Fruit fly (Drosophila melanogaster) whole organism, adult: ENCODE data around the gene Cda5.

Source experiments
- CG11617 ChIP-seq: fragments of 200-800 bp; sonication (Bioruptor generic); optimal IDR thresholded peaks from 2 replicates; lab custom pipeline; 2017; ENCODE audit warnings: mild to moderate bottlenecking, missing biosample characterization, missing genetic modification reagents, missing genetic modification characterization
- CG12768 ChIP-seq: fragments of 200-800 bp; sonication (Bioruptor generic); optimal IDR thresholded peaks from 2 replicates; lab custom pipeline; 2017; ENCODE audit warnings: missing biosample characterization, missing genetic modification characterization, mild to moderate bottlenecking, moderate library complexity, missing genetic modification reagents
- CG14711 ChIP-seq: fragments of 200-800 bp; sonication (Bioruptor generic); optimal IDR thresholded peaks from 2 replicates; lab custom pipeline; 2018; ENCODE audit warnings: missing biosample characterization, mild to moderate bottlenecking, missing genetic modification characterization, moderate library complexity
- CG1620 ChIP-seq: fragments of 200-800 bp; sonication (Bioruptor generic); optimal IDR thresholded peaks from 2 replicates; lab custom pipeline; 2016; ENCODE audit warnings: missing biosample characterization, missing genetic modification characterization
- CG33017 ChIP-seq: fragments of 200-800 bp; sonication (Bioruptor generic); optimal IDR thresholded peaks from 2 replicates; lab custom pipeline; 2018; ENCODE audit warnings: missing biosample characterization, mild to moderate bottlenecking, missing genetic modification characterization, moderate library complexity
- CG5204 ChIP-seq: fragments of 200-800 bp; sonication (Bioruptor generic); optimal IDR thresholded peaks from 2 replicates; lab custom pipeline; 2016; ENCODE audit warnings: missing biosample characterization, missing genetic modification characterization
- CG7045 ChIP-seq: fragments of 200-800 bp; sonication (Bioruptor generic); optimal IDR thresholded peaks from 2 replicates; lab custom pipeline; 2017; ENCODE audit warnings: missing biosample characterization, mild to moderate bottlenecking, missing genetic modification characterization
- CG7101 ChIP-seq: fragments of 200-800 bp; sonication (Bioruptor generic); optimal IDR thresholded peaks from 2 replicates; lab custom pipeline; 2018; ENCODE audit warnings: missing biosample characterization, mild to moderate bottlenecking, missing genetic modification characterization, moderate library complexity
- Clk ChIP-seq: fragments of 200-800 bp; sonication (Bioruptor generic); optimal IDR thresholded peaks from 2 replicates; lab custom pipeline; 2017; ENCODE audit warnings: missing biosample characterization, missing genetic modification characterization
- Crg-1 ChIP-seq: fragments of 200-800 bp; sonication (Bioruptor generic); optimal IDR thresholded peaks from 2 replicates; lab custom pipeline; 2016; ENCODE audit warnings: missing biosample characterization, missing genetic modification characterization
- Hr96 ChIP-seq: fragments of 200-800 bp; sonication (Bioruptor generic); optimal IDR thresholded peaks from 2 replicates; lab custom pipeline; 2016; ENCODE audit warnings: missing biosample characterization, missing genetic modification characterization
- Mnt ChIP-seq: fragments of 200-800 bp; sonication (Bioruptor generic); optimal IDR thresholded peaks from 2 replicates; lab custom pipeline; 2016; ENCODE audit warnings: missing biosample characterization, mild to moderate bottlenecking, missing genetic modification characterization
- bab1 ChIP-seq: fragments of 200-800 bp; sonication (Bioruptor generic); optimal IDR thresholded peaks from 3 replicates; lab custom pipeline; 2019; ENCODE audit warnings: missing biosample characterization, mild to moderate bottlenecking, missing genetic modification characterization, moderate library complexity
- cic ChIP-seq: fragments of 200-800 bp; sonication (Bioruptor generic); optimal IDR thresholded peaks from 2 replicates; lab custom pipeline; 2017; ENCODE audit warnings: missing biosample characterization, mild to moderate bottlenecking, missing genetic modification characterization, moderate library complexity
- cnc ChIP-seq, 2 experiments: fragments of >200 bp; optimal IDR thresholded peaks; 2 replicates each; lab custom pipeline; 2017
- kay ChIP-seq: fragments of 200-800 bp; sonication (Bioruptor generic); peaks from one replicate; lab custom pipeline; 2016; ENCODE audit warnings: missing biosample characterization, missing genetic modification characterization, borderline replicate concordance
- ovo ChIP-seq: fragments of 200-800 bp; sonication (Bioruptor generic); optimal IDR thresholded peaks from 2 replicates; lab custom pipeline; 2016; ENCODE audit warnings: missing biosample characterization, missing genetic modification characterization
- pad ChIP-seq: fragments of 200-800 bp; sonication (Bioruptor generic); optimal IDR thresholded peaks from 3 replicates; lab custom pipeline; 2017; ENCODE audit warnings: missing biosample characterization, missing genetic modification characterization, mild to moderate bottlenecking, moderate library complexity, missing genetic modification reagents
- tj ChIP-seq: fragments of 200-800 bp; sonication (Bioruptor generic); optimal IDR thresholded peaks from 3 replicates; lab custom pipeline; 2017; ENCODE audit warnings: missing biosample characterization, mild to moderate bottlenecking, missing genetic modification characterization, moderate library complexity
- toe ChIP-seq: fragments of 200-800 bp; sonication (Bioruptor generic); optimal IDR thresholded peaks from 2 replicates; lab custom pipeline; 2016; ENCODE audit warnings: missing biosample characterization, missing genetic modification characterization

The Cda5 gene

DNA sequence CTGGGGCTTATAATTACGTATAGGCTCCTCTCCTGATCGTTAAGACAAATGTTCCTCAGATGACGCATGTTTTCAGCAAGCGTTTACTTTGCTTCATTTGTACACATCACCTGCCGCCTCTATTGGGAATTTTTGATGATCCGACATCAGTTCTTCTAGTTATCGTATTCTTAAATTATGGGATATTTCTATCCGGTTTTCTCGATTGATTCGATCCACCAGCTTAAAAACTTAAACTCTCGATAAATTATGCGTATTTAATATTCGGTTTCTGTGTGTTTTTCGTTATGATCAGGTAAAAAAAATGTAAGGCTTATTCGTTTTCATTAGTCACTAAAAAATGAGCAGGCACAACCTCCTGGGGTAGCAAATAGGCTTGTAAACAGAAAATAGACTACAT is 12.1 kb downstream of the Cda5 start:
- TF ChIP-seq CG5204 (GFP tag; lab: Kevin White, UChicago) (no peak), Clk (GFP tag; lab: Kevin White, UChicago) (no peak), CG12768 (GFP tag; lab: Kevin White, UChicago) (no peak), pad (no peak), Crg-1 (GFP tag; lab: Kevin White, UChicago) (no peak), CG11617 (GFP tag; lab: Kevin White, UChicago) (no peak), CG1620 (GFP tag; lab: Kevin White, UChicago) (no peak), CG7045 (GFP tag; lab: Kevin White, UChicago) (no peak), kay (GFP tag; lab: Kevin White, UChicago) (no peak), tj (GFP tag; lab: Kevin White, UChicago) (no peak), CG33017 (tag; lab: Kevin White, UChicago) (no peak), Mnt (GFP tag; lab: Kevin White, UChicago) (no peak)

DNA sequence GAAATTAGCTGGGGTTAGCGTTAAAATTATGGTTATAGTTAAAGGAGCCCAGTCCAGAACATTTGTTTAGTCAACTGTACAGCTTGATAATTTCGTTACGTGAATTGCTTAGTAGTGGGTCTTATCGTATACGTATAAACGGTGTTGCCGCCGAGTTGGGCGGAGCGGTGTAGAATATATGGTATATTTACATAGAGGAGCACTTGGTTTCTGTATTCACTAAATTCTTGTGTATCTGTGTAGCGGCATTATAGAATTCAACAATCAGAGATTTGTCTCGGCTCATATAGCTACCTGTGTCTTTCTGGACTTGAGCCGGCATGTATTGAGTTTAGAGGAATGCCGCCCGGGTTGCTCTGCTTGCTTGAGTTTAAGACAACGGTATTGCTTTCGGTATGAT is 29.8 kb downstream of the Cda5 start:
- no peak for TF ChIP-seq CG14711 (tag; lab: Kevin White, UChicago)
- TF ChIP-seq Crg-1 (GFP tag; lab: Kevin White, UChicago) = no peak
- no peak for TF ChIP-seq CG12768 (GFP tag; lab: Kevin White, UChicago)
- no peak for TF ChIP-seq Mnt (GFP tag; lab: Kevin White, UChicago)
- TF ChIP-seq CG5204 (GFP tag; lab: Kevin White, UChicago) = no peak
- no peak for TF ChIP-seq bab1 (GFP tag; lab: Kevin White, UChicago)
- no peak for TF ChIP-seq tj (GFP tag; lab: Kevin White, UChicago)
- TF ChIP-seq CG11617 (GFP tag; lab: Kevin White, UChicago) = no peak
- no peak for TF ChIP-seq CG1620 (GFP tag; lab: Kevin White, UChicago)
- no peak for TF ChIP-seq pad
- TF ChIP-seq Clk (GFP tag; lab: Kevin White, UChicago) = no peak
- TF ChIP-seq CG7045 (GFP tag; lab: Kevin White, UChicago) = no peak
- no peak for TF ChIP-seq CG33017 (tag; lab: Kevin White, UChicago)
- no peak for TF ChIP-seq toe (GFP tag; lab: Kevin White, UChicago)
- no peak for TF ChIP-seq CG7101 (tag; lab: Kevin White, UChicago)
- TF ChIP-seq cnc (optimal IDR thresholded peaks at IDR 0.05; lab: Kevin White, UChicago) = no peak
- TF ChIP-seq Hr96 = no peak
- no peak for TF ChIP-seq kay (GFP tag; lab: Kevin White, UChicago)
- no peak for TF ChIP-seq cic (GFP tag; lab: Kevin White, UChicago)
- TF ChIP-seq ovo (GFP tag; lab: Kevin White, UChicago) = no peak

DNA sequence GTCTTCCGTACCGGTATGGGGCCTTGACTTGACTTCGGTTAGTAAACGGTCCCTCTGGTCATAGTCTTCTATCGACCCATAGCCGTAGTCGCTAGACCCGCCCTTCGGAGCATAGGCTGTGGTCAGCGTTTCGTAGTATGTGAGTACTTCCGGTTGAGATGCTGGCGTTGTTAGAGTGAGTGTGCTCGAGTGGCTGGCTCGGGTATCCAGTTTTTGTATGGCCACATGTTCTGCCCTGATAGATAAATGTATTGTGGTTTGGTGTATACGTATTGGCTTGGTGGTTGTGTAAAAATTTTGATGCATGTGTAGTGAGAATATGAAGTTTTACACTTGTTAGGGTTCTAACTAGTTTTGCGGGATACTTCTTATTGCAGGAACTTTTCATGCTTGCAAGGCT is 31.1 kb downstream of the Cda5 start:
- TF ChIP-seq bab1 (GFP tag; lab: Kevin White, UChicago) = no peak
- TF ChIP-seq Clk (GFP tag; lab: Kevin White, UChicago) = no peak
- no peak for TF ChIP-seq CG7045 (GFP tag; lab: Kevin White, UChicago)
- no peak for TF ChIP-seq toe (GFP tag; lab: Kevin White, UChicago)
- TF ChIP-seq cnc (optimal IDR thresholded peaks at IDR 0.05; lab: Kevin White, UChicago) = no peak
- TF ChIP-seq Hr96 = no peak
- no peak for TF ChIP-seq CG7101 (tag; lab: Kevin White, UChicago)
- no peak for TF ChIP-seq CG14711 (tag; lab: Kevin White, UChicago)
- no peak for TF ChIP-seq Mnt (GFP tag; lab: Kevin White, UChicago)
- no peak for TF ChIP-seq CG12768 (GFP tag; lab: Kevin White, UChicago)
- TF ChIP-seq Crg-1 (GFP tag; lab: Kevin White, UChicago) = no peak
- TF ChIP-seq kay (GFP tag; lab: Kevin White, UChicago) = no peak
- no peak for TF ChIP-seq CG1620 (GFP tag; lab: Kevin White, UChicago)
- no peak for TF ChIP-seq CG5204 (GFP tag; lab: Kevin White, UChicago)
- TF ChIP-seq ovo (GFP tag; lab: Kevin White, UChicago) = no peak
- TF ChIP-seq pad = no peak
- TF ChIP-seq tj (GFP tag; lab: Kevin White, UChicago) = no peak

DNA sequence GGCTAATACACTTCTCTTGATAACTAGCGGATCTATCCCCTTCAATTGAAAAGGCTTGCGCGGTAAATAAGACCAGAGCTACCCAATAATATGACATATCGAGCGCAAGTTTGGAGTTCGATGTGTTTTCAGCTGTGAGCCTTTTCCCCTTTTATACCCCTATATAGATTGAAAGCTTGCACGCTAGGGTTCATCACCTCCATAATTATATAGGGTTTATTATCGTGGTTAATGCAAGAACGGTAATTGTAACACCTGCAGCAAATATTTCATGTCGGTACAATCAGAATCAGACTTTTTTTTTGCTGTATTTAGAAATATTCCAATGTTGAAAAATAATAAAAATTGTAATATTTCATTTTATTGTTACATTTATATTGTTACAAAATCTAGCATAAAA is 40.1 kb downstream of the Cda5 start, which contains the start of gene Ir21a:
TSS of gene Ir21a (minus strand) at position 101 of the 400 bp plus-strand sequence.
- TF ChIP-seq kay (GFP tag; lab: Kevin White, UChicago) (peak; percentile 2), CG7045 (GFP tag; lab: Kevin White, UChicago) (no peak), ovo (GFP tag; lab: Kevin White, UChicago) (no peak)

DNA sequence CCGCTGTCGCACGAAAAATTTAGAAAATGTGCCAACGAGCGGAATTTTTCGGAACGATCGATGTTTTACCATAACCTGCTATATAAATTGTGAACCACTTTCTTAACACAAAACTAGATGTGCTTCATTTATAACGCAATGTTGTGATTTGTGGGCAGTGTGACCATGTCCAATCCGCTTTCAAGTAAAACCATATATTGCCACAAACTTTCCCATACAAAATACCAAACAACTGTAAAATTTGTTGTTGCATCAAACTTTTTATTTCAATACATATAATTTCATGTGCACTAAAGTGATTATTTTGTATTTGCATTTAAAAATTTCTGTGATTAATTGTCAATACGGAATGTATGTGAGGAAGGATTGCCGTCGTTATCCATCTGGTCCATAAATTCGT is 43.6 kb downstream of the Cda5 start:
- TF ChIP-seq CG14711 (tag; lab: Kevin White, UChicago) (no peak), pad (no peak), tj (GFP tag; lab: Kevin White, UChicago) (no peak), CG11617 (GFP tag; lab: Kevin White, UChicago) (no peak), CG7101 (tag; lab: Kevin White, UChicago) (no peak), CG12768 (GFP tag; lab: Kevin White, UChicago) (no peak)

DNA sequence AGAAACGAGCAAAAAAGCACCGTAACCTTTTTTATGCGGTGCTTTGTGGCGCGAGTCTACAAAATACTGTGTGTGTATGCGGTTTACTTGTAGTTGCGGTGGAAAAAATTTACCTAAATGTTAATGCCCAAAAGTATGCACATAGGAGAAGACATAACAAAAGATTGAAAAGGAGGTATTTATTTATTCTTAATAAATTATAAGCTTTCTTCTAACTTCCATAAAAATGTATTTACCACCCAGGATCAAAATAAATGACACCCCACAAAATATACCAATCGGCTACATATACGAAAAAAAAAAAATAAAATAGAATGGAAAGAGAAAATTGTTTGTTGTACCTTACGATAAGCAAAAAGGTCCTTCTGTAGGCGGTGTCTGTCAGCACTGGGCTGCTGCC is 48.5 kb downstream of the Cda5 start:
- peak; percentile 63 for TF ChIP-seq pad
- TF ChIP-seq kay (GFP tag; lab: Kevin White, UChicago) = peak; percentile 51

DNA sequence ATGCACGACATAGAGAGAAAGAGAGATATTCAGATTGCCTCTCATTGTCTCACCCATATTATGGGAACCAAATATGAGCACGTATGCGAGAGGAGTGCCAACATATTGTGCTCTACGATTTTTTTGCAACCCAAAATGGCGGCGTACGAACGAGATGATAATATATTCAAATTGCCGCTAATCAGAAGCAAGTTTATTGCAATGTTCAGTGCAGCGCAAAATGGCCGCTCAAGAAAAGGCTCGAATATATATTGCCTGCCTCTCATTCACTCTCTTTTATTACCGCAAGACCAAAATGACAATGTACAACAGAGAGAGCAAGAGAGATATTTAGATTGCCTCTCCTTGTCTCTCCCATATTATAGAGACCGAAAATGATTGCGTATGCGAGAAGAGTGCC is 59.6 kb downstream of the Cda5 start:
- TF ChIP-seq kay (GFP tag; lab: Kevin White, UChicago) (no peak), CG7101 (tag; lab: Kevin White, UChicago) (no peak), Crg-1 (GFP tag; lab: Kevin White, UChicago) (no peak), tj (GFP tag; lab: Kevin White, UChicago) (no peak), CG7045 (GFP tag; lab: Kevin White, UChicago) (no peak), bab1 (GFP tag; lab: Kevin White, UChicago) (no peak), CG1620 (GFP tag; lab: Kevin White, UChicago) (no peak), cic (GFP tag; lab: Kevin White, UChicago) (no peak)
